Worm (Caenorhabditis elegans) whole organism, midembryonic: Measurements from ENCODE around the gene lig-4.

ENCODE experiments used
- ref-1 ChIP-seq: fragments of 200-800 bp; sonication (Bioruptor generic); conservative IDR thresholded peaks from 2 replicates; pipeline ENCODE4 v1.3.6; 2022; ENCODE audit warnings: missing genetic modification reagents, missing genetic modification characterization, missing compliant biosample characterization
- tab-1 ChIP-seq: fragments of 200-800 bp; sonication (Bioruptor generic); IDR thresholded peaks from 2 replicates; pipeline ENCODE4 v1.3.6; 2022; ENCODE audit warnings: missing genetic modification characterization, missing compliant biosample characterization
- ztf-23 ChIP-seq: fragments of 200-800 bp; sonication (Bioruptor generic); IDR thresholded peaks from 2 replicates; pipeline ENCODE4 v1.3.6; 2022; ENCODE audit warnings: missing genetic modification reagents, missing genetic modification characterization, missing compliant biosample characterization

DNA sequence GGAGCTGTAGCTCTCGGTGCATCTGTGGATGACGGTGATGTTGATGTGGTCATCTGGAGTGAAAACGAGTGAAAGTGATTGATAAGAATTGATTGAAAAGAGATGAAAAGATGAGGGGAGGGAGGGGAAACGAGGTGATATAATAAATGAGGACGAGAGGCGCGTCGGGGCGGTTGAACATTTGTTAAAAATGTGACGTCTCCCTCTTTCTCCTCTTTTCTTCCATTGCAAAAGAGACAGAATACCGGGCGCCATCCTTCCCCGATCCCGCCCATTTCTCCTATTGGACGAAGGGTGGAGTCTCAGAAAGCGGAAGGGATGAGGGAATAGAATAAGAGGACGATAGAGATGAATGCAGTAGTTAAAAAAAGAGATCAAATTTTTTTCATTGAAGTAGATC is 13.4 kb downstream of the lig-4 start:
- no peak for TF ChIP-seq ref-1 (GFP tag; lab: Robert Waterston, UW)
- no peak for TF ChIP-seq tab-1 (GFP tag; lab: Robert Waterston, UW)
- no peak for TF ChIP-seq ztf-23
